Worm (Caenorhabditis elegans): Measurements from ENCODE around the gene hpo-8.

- no peak for TF ChIP-seq him-1 (tag; optimal IDR thresholded peaks at IDR 0.05)
- TF ChIP-seq W03F9.2 (tag; optimal IDR thresholded peaks at IDR 0.05): no peak
- no peak for TF ChIP-seq dao-5 (tag; optimal IDR thresholded peaks at IDR 0.05)
Observed at ce11 chrV:6838599-6838998, 490 bp upstream of the hpo-8 start, which contains the start of gene T15B7.15.

All from whole organism, L4/young adult.